Worm (Caenorhabditis elegans): ENCODE results near the gene best-1.

The best-1 gene

ce11 chrIV:13063714-13064113 lies 45.9 kb downstream of the best-1 start, which contains the start of gene scl-5:
scl-5 (plus strand) TSS chrIV:13064014.
- TF ChIP-seq fkh-6 (tag; optimal IDR thresholded peaks at IDR 0.05) (no peak), F13H6.1 (tag; optimal IDR thresholded peaks at IDR 0.05) (no peak), hlh-8 (tag; optimal IDR thresholded peaks at IDR 0.05) (no peak), pros-1 (tag; optimal IDR thresholded peaks at IDR 0.05) (no peak), pax-1 (tag; optimal IDR thresholded peaks at IDR 0.05) (no peak)

- no peak for TF ChIP-seq hlh-8 (tag; optimal IDR thresholded peaks at IDR 0.05)
- TF ChIP-seq fax-1 (tag; optimal IDR thresholded peaks at IDR 0.05): no peak
- no peak for TF ChIP-seq pat-9 (tag; optimal IDR thresholded peaks at IDR 0.05)
- TF ChIP-seq dve-1 (tag; optimal IDR thresholded peaks at IDR 0.05): no peak
- no peak for TF ChIP-seq pax-1 (tag; optimal IDR thresholded peaks at IDR 0.05)
- no peak for TF ChIP-seq elt-4 (tag; optimal IDR thresholded peaks at IDR 0.05)
- no peak for TF ChIP-seq Y22D7AL.16 (tag; optimal IDR thresholded peaks at IDR 0.05)
- no peak for TF ChIP-seq nfya-1 (tag; optimal IDR thresholded peaks at IDR 0.05)
- no peak for TF ChIP-seq ceh-34 (tag; optimal IDR thresholded peaks at IDR 0.05)
These were observed 50.3 kb downstream of the best-1 start, which contains the start of gene scl-3 for ce11 chrIV:13059284-13059683. scl-3 (plus strand) TSS chrIV:13059584.
